Fruit fly (Drosophila melanogaster) whole organism, prepupa: Measurements from ENCODE around the gene CG13855.

Experiments used
- CG10631 ChIP-seq: fragments of 200-800 bp; sonication (Bioruptor generic); optimal IDR thresholded peaks from 2 replicates; lab custom pipeline; 2016; ENCODE audit warnings: missing biosample characterization, missing genetic modification characterization
- CG11294 ChIP-seq: fragments of 200-800 bp; sonication (Bioruptor generic); IDR thresholded peaks from 2 replicates; pipeline ENCODE4 v1.3.6; 2022; ENCODE audit warnings: missing biosample characterization, missing genetic modification characterization
- CG11762 ChIP-seq: fragments of 200-800 bp; sonication (Bioruptor generic); optimal IDR thresholded peaks from 3 replicates; lab custom pipeline; 2016; ENCODE audit warnings: missing biosample characterization, missing genetic modification characterization; ENCODE audit not compliant: insufficient read depth
- CG15336 ChIP-seq: fragments of 200-800 bp; sonication (Bioruptor generic); IDR thresholded peaks from 2 replicates; pipeline ENCODE4 v1.3.6; 2022; ENCODE audit warnings: missing biosample characterization, missing genetic modification characterization
- CG1621 ChIP-seq: fragments of 200-800 bp; sonication (Bioruptor generic); optimal IDR thresholded peaks from 3 replicates; lab custom pipeline; 2018; ENCODE audit warnings: missing biosample characterization, mild to moderate bottlenecking, missing genetic modification characterization
- CG3032 ChIP-seq: fragments of 200-800 bp; optimal IDR thresholded peaks from 2 replicates; lab custom pipeline; 2019; ENCODE audit warnings: missing biosample characterization, mild to moderate bottlenecking, missing genetic modification characterization, moderate library complexity
- CG31627 ChIP-seq: fragments of 200-800 bp; sonication (Bioruptor generic); optimal IDR thresholded peaks from 3 replicates; lab custom pipeline; 2016; ENCODE audit warnings: missing biosample characterization, missing genetic modification characterization
- CG32006 ChIP-seq: fragments of 200-800 bp; sonication (Bioruptor generic); optimal IDR thresholded peaks from 3 replicates; lab custom pipeline; 2017; ENCODE audit warnings: missing biosample characterization, mild to moderate bottlenecking, missing genetic modification characterization
- CG3919 ChIP-seq: fragments of 200-800 bp; sonication (Bioruptor generic); optimal IDR thresholded peaks from 3 replicates; lab custom pipeline; 2016; ENCODE audit warnings: missing biosample characterization, missing genetic modification characterization
- CG4318 ChIP-seq: fragments of 200-800 bp; sonication (Bioruptor generic); optimal IDR thresholded peaks from 3 replicates; lab custom pipeline; 2017; ENCODE audit warnings: missing biosample characterization, mild to moderate bottlenecking, missing genetic modification characterization
- CG6854 ChIP-seq: fragments of 200-800 bp; sonication (Bioruptor generic); optimal IDR thresholded peaks from 2 replicates; lab custom pipeline; 2017; ENCODE audit warnings: missing biosample characterization, mild to moderate bottlenecking, missing genetic modification characterization
- CG8319 ChIP-seq: fragments of 200-800 bp; sonication (Bioruptor generic); optimal IDR thresholded peaks from 3 replicates; lab custom pipeline; 2016; ENCODE audit warnings: missing biosample characterization, missing genetic modification characterization
- CG8632 ChIP-seq: fragments of 200-800 bp; sonication (Bioruptor generic); optimal IDR thresholded peaks from 3 replicates; lab custom pipeline; 2016; ENCODE audit warnings: missing biosample characterization, missing genetic modification characterization
- CG9139 ChIP-seq: fragments of 200-800 bp; sonication (Bioruptor generic); optimal IDR thresholded peaks from 3 replicates; lab custom pipeline; 2017; ENCODE audit warnings: missing biosample characterization, mild to moderate bottlenecking, missing genetic modification characterization
- Eip78C ChIP-seq: fragments of 200-800 bp; sonication (Bioruptor generic); peaks from one replicate; lab custom pipeline; 2016; ENCODE audit warnings: missing biosample characterization, missing genetic modification characterization
- Ets21C ChIP-seq: fragments of 200-800 bp; sonication (Bioruptor generic); optimal IDR thresholded peaks from 3 replicates; lab custom pipeline; 2016; ENCODE audit warnings: missing biosample characterization, missing genetic modification characterization
- Gug ChIP-seq: fragments of 200-800 bp; sonication (Bioruptor generic); IDR thresholded peaks from 2 replicates; pipeline ENCODE4 v1.3.6; 2022; ENCODE audit warnings: missing biosample characterization, missing genetic modification characterization
- Hr38 ChIP-seq: sonication (Bioruptor generic); optimal IDR thresholded peaks from 2 replicates; lab custom pipeline; 2016; ENCODE audit warnings: missing biosample characterization, missing genetic modification characterization
- Lpt ChIP-seq: fragments of 200-800 bp; sonication (Bioruptor generic); optimal IDR thresholded peaks from 3 replicates; lab custom pipeline; 2016; ENCODE audit warnings: missing biosample characterization, missing genetic modification characterization
- Met ChIP-seq: fragments of 200-800 bp; sonication (Bioruptor generic); optimal IDR thresholded peaks from 3 replicates; lab custom pipeline; 2016; ENCODE audit warnings: missing biosample characterization, missing genetic modification characterization
- OdsH ChIP-seq: fragments of 200-800 bp; sonication (Bioruptor generic); optimal IDR thresholded peaks from 3 replicates; lab custom pipeline; 2016; ENCODE audit warnings: missing biosample characterization, missing genetic modification characterization
- Sox102F ChIP-seq: fragments of 200-800 bp; sonication (Bioruptor generic); optimal IDR thresholded peaks from 2 replicates; lab custom pipeline; 2016; ENCODE audit warnings: missing biosample characterization, mild to moderate bottlenecking, missing genetic modification characterization
- Sox14 ChIP-seq: fragments of 200-800 bp; sonication (Bioruptor generic); optimal IDR thresholded peaks from 3 replicates; lab custom pipeline; 2016; ENCODE audit warnings: missing biosample characterization, missing genetic modification characterization
- Sox15 ChIP-seq: fragments of 200-800 bp; sonication (Bioruptor generic); optimal IDR thresholded peaks from 3 replicates; lab custom pipeline; 2016; ENCODE audit warnings: missing biosample characterization, missing genetic modification characterization
- acj6 ChIP-seq: fragments of 200-800 bp; sonication (Bioruptor generic); optimal IDR thresholded peaks from 3 replicates; lab custom pipeline; 2016; ENCODE audit warnings: missing biosample characterization, missing genetic modification characterization
- dac ChIP-seq: fragments of 200-800 bp; sonication (Bioruptor generic); optimal IDR thresholded peaks from 2 replicates; lab custom pipeline; 2017; ENCODE audit warnings: missing biosample characterization, mild to moderate bottlenecking, missing genetic modification characterization
- eg ChIP-seq: fragments of 200-800 bp; sonication (Bioruptor generic); IDR thresholded peaks from 3 replicates; pipeline ENCODE4 v1.3.6; 2022; ENCODE audit warnings: missing biosample characterization, missing genetic modification characterization
- esn ChIP-seq: fragments of 200-800 bp; sonication (Bioruptor generic); optimal IDR thresholded peaks from 2 replicates; lab custom pipeline; 2016; ENCODE audit warnings: missing biosample characterization, mild to moderate bottlenecking, missing genetic modification characterization, moderate library complexity
- fkh ChIP-seq: fragments of 200-800 bp; sonication (Bioruptor generic); optimal IDR thresholded peaks from 3 replicates; lab custom pipeline; 2017; ENCODE audit warnings: missing biosample characterization, mild to moderate bottlenecking, missing genetic modification characterization, moderate library complexity
- net ChIP-seq: fragments of 200-800 bp; sonication (Bioruptor generic); optimal IDR thresholded peaks from 3 replicates; lab custom pipeline; 2016; ENCODE audit warnings: missing biosample characterization, missing genetic modification characterization
- pdm3 ChIP-seq: fragments of 200-800 bp; sonication (Bioruptor generic); optimal IDR thresholded peaks from 3 replicates; lab custom pipeline; 2016; ENCODE audit warnings: missing biosample characterization, missing genetic modification characterization
- salr ChIP-seq, 2 experiments: fragments of 200-800 bp; sonication (Bioruptor generic); optimal IDR thresholded peaks; 3 replicates each; lab custom pipeline; 2016 to 2018; ENCODE audit warnings: missing biosample characterization in 2 of 2, missing genetic modification characterization in 2 of 2, mild to moderate bottlenecking in 1 of 2
- ss ChIP-seq, 2 experiments: fragments of 200-800 bp; sonication (Bioruptor generic); optimal IDR thresholded peaks; 2 replicates in 1 of 2; 3 replicates in 1 of 2; lab custom pipeline; 2017 to 2018; ENCODE audit warnings: mild to moderate bottlenecking in 2 of 2, missing biosample characterization in 2 of 2, missing genetic modification characterization in 2 of 2, moderate library complexity in 1 of 2
- svp ChIP-seq: fragments of 200-800 bp; sonication (Bioruptor generic); peaks from one replicate; lab custom pipeline; 2016; ENCODE audit warnings: missing biosample characterization, missing genetic modification characterization
- topi ChIP-seq: fragments of 200-800 bp; sonication (Bioruptor generic); optimal IDR thresholded peaks from 3 replicates; lab custom pipeline; 2016; ENCODE audit warnings: missing biosample characterization, missing genetic modification characterization
- vri ChIP-seq: fragments of 200-800 bp; sonication (Bioruptor generic); optimal IDR thresholded peaks from 3 replicates; lab custom pipeline; 2016; ENCODE audit warnings: missing biosample characterization, mild to moderate bottlenecking, missing genetic modification characterization

The CG13855 gene

DNA sequence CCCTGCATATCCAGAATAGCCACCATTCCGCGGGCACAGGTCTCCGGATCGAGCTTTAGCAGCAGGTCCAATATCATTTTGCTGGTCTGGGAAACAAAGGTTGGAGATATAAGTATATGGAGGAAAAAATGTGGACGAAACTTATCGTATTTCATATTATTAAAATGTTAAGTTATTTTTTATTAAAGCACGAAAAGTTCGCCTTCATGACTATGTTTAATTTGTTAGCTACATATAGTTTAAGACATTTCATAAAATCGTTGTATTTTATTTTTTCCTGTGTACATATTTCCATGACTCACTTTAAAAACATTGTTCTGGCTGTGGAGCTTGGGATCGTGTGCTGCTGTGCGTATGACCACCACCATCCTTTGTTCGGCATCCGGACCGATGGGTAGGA, 18.3 kb downstream of the CG13855 start (continued):
- TF ChIP-seq Lpt (GFP tag; lab: Kevin White, UChicago), result no peak
- peak; percentile 77 for TF ChIP-seq topi (GFP tag; lab: Kevin White, UChicago)
- peak; percentile 53 for TF ChIP-seq pdm3 (GFP tag; lab: Kevin White, UChicago)
- no peak for TF ChIP-seq CG9139 (GFP tag; lab: Kevin White, UChicago)
- TF ChIP-seq salr (GFP tag; optimal IDR thresholded peaks at IDR 0.05; lab: Kevin White, UChicago), result peak in 1 of 2 experiments; percentile 14
- no peak for TF ChIP-seq fkh
- TF ChIP-seq Hr38, result no peak
- peak; percentile 60 for TF ChIP-seq acj6 (GFP tag; lab: Kevin White, UChicago)
- TF ChIP-seq CG3032 (tag; lab: Kevin White, UChicago), result peak; percentile 43
- peak; percentile 92 for TF ChIP-seq Eip78C (GFP tag; lab: Kevin White, UChicago)
- peak; percentile 1 for TF ChIP-seq CG1621 (tag; lab: Kevin White, UChicago)
- TF ChIP-seq CG32006, result no peak
- TF ChIP-seq svp (GFP tag; lab: Kevin White, UChicago), result peak; percentile 88

DNA sequence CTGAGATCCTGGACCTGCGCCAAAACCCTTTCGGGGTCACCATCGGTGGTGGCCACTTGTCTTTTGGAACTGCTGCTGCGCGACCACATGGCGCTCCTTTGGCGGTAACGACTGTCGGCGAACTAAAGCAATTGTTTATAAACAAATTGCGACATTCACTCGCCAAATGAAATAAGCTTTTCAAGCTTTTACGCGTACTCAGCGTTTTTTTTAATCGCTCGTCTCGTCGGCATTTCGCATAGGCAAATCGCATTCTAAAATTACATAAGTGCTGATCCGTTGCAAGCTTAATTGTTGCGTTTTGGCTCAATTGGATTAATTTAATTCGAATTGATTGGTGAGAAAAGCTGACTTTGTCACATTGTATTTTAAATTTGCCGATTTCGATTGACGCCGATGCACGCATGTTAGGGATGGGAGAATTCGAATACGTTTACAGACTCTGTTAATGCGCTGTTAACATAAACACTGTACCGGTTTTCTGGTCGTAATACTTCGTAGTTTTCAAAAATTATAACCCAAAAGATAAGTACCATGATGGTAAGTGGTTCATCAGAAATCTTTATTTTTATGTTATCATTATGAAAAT, 19.0 kb downstream of the CG13855 start, which contains the start of gene pinta:
Gene pinta (minus strand): TSS at position 328 of the 589 bp plus-strand sequence.
- TF ChIP-seq Sox14 (GFP tag; lab: Kevin White, UChicago), result no peak
- peak; percentile 84 for TF ChIP-seq vri
- peak; percentile 25 for TF ChIP-seq CG8319
- TF ChIP-seq, all 60 proteins: peak for 2

DNA sequence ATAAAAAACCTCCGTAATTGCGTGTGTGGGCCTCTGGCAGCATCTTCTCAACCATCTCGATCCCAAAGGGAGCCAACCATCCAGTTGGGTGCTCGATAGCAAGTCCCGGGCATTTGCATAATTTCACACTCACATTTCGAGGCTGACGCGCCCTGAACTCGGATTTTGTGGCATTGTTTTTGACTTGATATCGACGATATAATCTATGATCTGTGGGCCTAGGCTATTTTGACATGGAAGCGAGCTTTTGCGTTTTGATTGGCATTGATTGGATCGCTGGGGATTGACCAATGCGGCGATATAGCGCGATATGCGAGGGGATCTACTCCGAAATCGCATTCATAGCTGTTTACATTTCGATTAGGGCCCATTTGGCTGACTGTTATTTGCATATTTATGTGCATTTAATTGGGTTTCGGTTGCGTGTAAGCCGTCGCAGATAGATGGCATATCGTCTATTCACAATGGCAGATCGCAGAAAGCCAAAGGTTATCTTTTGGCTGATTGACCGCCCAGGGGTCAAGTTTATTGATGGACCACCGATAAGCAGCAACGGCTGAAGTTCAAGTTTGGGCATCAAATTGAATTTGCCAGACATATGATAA, 26.6 kb downstream of the CG13855 start:
- TF ChIP-seq svp (GFP tag; lab: Kevin White, UChicago) (peak; percentile 65), Gug (GFP tag; lab: Robert Waterston, UW) (no peak)

DNA sequence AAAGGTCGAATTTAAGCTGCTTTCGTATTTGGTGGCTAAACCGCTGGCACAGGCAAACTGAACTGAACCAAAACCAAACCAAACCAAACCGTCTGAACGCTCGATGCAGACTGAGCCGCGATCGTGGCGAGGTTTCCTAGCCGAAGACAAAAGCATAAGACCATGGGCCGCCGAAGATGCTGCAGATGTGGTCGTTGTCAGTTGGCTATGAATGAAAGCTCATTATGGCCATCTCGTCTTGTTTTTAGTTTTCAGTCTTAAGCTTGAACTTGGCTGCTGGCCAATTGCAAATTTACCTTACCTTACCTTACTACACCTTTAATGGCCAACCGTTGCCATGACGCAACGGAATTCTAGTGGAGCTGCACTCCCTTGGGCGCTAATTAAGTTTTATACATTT, 30.3 kb downstream of the CG13855 start, which contains the start of gene CG13847:
Gene CG13847 (minus strand): TSS at position 101 of the 400 bp plus-strand sequence.
- TF ChIP-seq salr (GFP tag; optimal IDR thresholded peaks at IDR 0.05; lab: Kevin White, UChicago), result no peak

DNA sequence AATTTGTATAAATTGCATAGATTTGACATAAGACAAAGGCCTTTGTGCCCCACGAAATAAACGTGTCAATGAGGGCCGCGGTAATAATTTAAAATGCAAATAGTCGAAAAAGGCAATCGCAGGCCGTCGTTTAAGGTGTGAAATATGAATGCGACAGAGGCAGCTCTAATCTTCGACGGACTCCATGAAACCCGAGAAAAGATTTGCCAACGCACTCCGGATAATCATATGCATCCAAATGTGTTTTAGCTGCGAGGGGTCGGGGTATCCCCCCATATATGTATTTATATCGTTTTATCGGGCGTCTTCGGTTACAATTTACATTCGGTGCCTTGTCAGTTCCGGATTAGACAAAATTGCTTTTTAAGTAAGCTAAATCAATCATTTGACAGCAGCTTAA, 32.6 kb downstream of the CG13855 start:
- TF ChIP-seq CG11294, result no peak
- TF ChIP-seq Met, result no peak
- no peak for TF ChIP-seq CG8632 (GFP tag; lab: Kevin White, UChicago)
- no peak for TF ChIP-seq fkh
- no peak for TF ChIP-seq Eip78C (GFP tag; lab: Kevin White, UChicago)
- TF ChIP-seq dac (GFP tag; lab: Kevin White, UChicago), result no peak
- TF ChIP-seq Sox14 (GFP tag; lab: Kevin White, UChicago), result no peak
- TF ChIP-seq esn (GFP tag; lab: Kevin White, UChicago), result no peak
- TF ChIP-seq, all 60 proteins: peak for 0

DNA sequence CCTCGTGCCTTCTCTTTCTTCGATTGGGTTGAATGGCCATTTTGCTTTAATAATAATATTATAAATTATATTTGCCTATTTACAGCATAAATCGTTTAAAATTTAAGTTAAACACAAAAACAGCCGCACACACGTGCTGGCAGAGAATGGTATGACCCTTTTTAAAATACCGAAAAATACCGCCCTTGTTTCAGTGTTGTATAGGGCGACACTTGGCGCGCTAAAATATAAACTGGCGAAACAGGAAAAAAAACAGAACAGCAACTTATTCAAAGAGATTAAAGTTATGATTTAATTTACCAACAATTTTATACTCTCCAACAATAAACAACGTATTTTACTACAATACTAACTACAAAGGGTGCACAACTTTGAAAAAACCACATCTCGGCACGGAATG, 40.8 kb downstream of the CG13855 start, which contains the start of gene CG12499:
Gene CG12499 (minus strand): TSS at position 95 of the 400 bp plus-strand sequence.
- no peak for TF ChIP-seq OdsH
- TF ChIP-seq net (GFP tag; lab: Kevin White, UChicago), result no peak
- TF ChIP-seq eg (GFP tag; lab: Robert Waterston, UW), result no peak
- TF ChIP-seq Eip78C (GFP tag; lab: Kevin White, UChicago), result no peak
- TF ChIP-seq esn (GFP tag; lab: Kevin White, UChicago), result no peak
- TF ChIP-seq CG11762, result no peak
- no peak for TF ChIP-seq Sox15
- TF ChIP-seq ss (GFP tag; optimal IDR thresholded peaks at IDR 0.05; lab: Kevin White, UChicago), result no peak
- no peak for TF ChIP-seq CG15336 (GFP tag; lab: Robert Waterston, UW)
- TF ChIP-seq Hr38, result no peak
- no peak for TF ChIP-seq CG31627
- TF ChIP-seq CG3919 (GFP tag; lab: Kevin White, UChicago), result no peak
- TF ChIP-seq Ets21C (GFP tag; lab: Kevin White, UChicago), result no peak
- no peak for TF ChIP-seq CG4318 (GFP tag; lab: Kevin White, UChicago)
- TF ChIP-seq salr (GFP tag; optimal IDR thresholded peaks at IDR 0.05; lab: Kevin White, UChicago), result no peak
- TF ChIP-seq CG10631, result no peak
- TF ChIP-seq Sox14 (GFP tag; lab: Kevin White, UChicago), result no peak
- TF ChIP-seq Sox102F (GFP tag; lab: Kevin White, UChicago), result no peak
- no peak for TF ChIP-seq CG6854 (GFP tag; lab: Kevin White, UChicago)
